Worm (Caenorhabditis elegans) whole organism, midembryonic: ENCODE data around the gene C05D11.1.

Experiments used
- T22C8.4 ChIP-seq: fragments of 200-800 bp; sonication (Bioruptor generic); IDR thresholded peaks from 2 replicates; pipeline ENCODE4 v1.3.6; 2022; ENCODE audit warnings: missing genetic modification characterization, missing compliant biosample characterization
- cog-1 ChIP-seq: sonication (generic microtip); optimal IDR thresholded peaks from 2 replicates; lab custom pipeline; 2016; ENCODE audit warnings: missing genetic modification characterization, missing compliant biosample characterization
- flt-1 ChIP-seq: fragments of 200-800 bp; sonication (Bioruptor generic); IDR thresholded peaks from 2 replicates; pipeline ENCODE4 v1.3.6; 2022; ENCODE audit warnings: missing genetic modification characterization, missing compliant biosample characterization
- klf-2 ChIP-seq: fragments of 200-800 bp; sonication (Bioruptor generic); conservative IDR thresholded peaks from 2 replicates; pipeline ENCODE4 v1.3.6; 2022; ENCODE audit warnings: missing genetic modification reagents, missing genetic modification characterization, missing compliant biosample characterization
- med-1 ChIP-seq: sonication (generic microtip); optimal IDR thresholded peaks from 2 replicates; lab custom pipeline; 2017; ENCODE audit warnings: missing genetic modification characterization, mild to moderate bottlenecking, missing compliant biosample characterization, antibody characterized with exemption, missing genetic modification reagents; ENCODE audit not compliant: insufficient read depth
- ref-1 ChIP-seq: fragments of 200-800 bp; sonication (Bioruptor generic); conservative IDR thresholded peaks from 2 replicates; pipeline ENCODE4 v1.3.6; 2022; ENCODE audit warnings: missing genetic modification reagents, missing genetic modification characterization, missing compliant biosample characterization
- tab-1 ChIP-seq: fragments of 200-800 bp; sonication (Bioruptor generic); IDR thresholded peaks from 2 replicates; pipeline ENCODE4 v1.3.6; 2022; ENCODE audit warnings: missing genetic modification characterization, missing compliant biosample characterization
- ztf-23 ChIP-seq: fragments of 200-800 bp; sonication (Bioruptor generic); IDR thresholded peaks from 2 replicates; pipeline ENCODE4 v1.3.6; 2022; ENCODE audit warnings: missing genetic modification reagents, missing genetic modification characterization, missing compliant biosample characterization
- ztf-29 ChIP-seq: fragments of 200-800 bp; sonication (Bioruptor generic); IDR thresholded peaks from 2 replicates; pipeline ENCODE4 v1.3.6; 2022; ENCODE audit warnings: missing genetic modification reagents, missing genetic modification characterization, missing compliant biosample characterization

DNA sequence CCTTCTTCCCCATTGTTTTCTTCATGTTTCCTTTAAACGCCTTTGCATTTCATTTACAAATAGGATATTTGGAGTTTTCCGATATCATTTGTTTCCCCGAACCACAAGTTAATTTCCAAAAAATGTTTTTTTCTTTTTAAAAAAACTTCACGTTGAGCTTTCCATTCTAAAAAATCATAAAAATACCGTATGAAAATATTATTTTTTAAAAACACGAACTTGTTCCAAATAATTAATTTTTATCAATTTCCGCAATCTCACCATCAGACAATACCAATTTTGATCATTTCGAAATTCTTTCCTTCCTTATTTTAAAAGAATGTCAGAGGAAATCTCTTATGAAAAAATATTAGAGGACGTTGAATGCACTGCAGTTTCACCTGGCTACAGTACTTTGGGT lies 35.0 kb downstream of the C05D11.1 start, which contains the start of gene wht-6:
- TF ChIP-seq flt-1 (GFP tag; lab: Robert Waterston, UW) (no peak), T22C8.4 (no peak), cog-1 (tag; lab: Kevin White, UChicago) (no peak), tab-1 (GFP tag; lab: Robert Waterston, UW) (no peak), ztf-29 (GFP tag; lab: Robert Waterston, UW) (no peak), ztf-23 (GFP tag; lab: Robert Waterston, UW) (no peak), med-1 (GFP tag; lab: Kevin White, UChicago) (no peak), ref-1 (GFP tag; lab: Robert Waterston, UW) (no peak), klf-2 (no peak)
